Fruit fly (Drosophila melanogaster): ENCODE data around the gene CG12985.

dm6 chrX:17885295-17885694 lies 1.8 kb downstream of the CG12985 start:
- no peak for TF ChIP-seq insv (optimal IDR thresholded peaks at IDR 0.05)
- no peak for TF ChIP-seq ttk (optimal IDR thresholded peaks at IDR 0.05)
- no peak for TF ChIP-seq psq (optimal IDR thresholded peaks at IDR 0.05)

All from Kc167 (cell line).